Worm (Caenorhabditis elegans) whole organism, L2 larva: ENCODE measurements around the gene pgph-1.

ENCODE experiments used
- ama-1 ChIP-seq: fragments of 150-350 bp; optimal IDR thresholded peaks from 2 replicates; lab custom pipeline; 2018; ENCODE audit warnings: inconsistent platforms
- ceh-16 ChIP-seq: fragments of 150-350 bp; optimal IDR thresholded peaks from 2 replicates; lab custom pipeline; 2014; ENCODE audit warnings: missing biosample characterization, missing genetic modification characterization
- ceh-82 ChIP-seq: fragments of 150-350 bp; optimal IDR thresholded peaks from 2 replicates; lab custom pipeline; 2014; ENCODE audit warnings: missing biosample characterization, missing genetic modification characterization
- nhr-12 ChIP-seq: fragments of 150-350 bp; optimal IDR thresholded peaks from 2 replicates; lab custom pipeline; 2014; ENCODE audit warnings: missing biosample characterization, missing genetic modification characterization
- nhr-237 ChIP-seq: fragments of 150-350 bp; optimal IDR thresholded peaks from 2 replicates; lab custom pipeline; 2014; ENCODE audit warnings: missing biosample characterization, missing genetic modification characterization
- nhr-6 ChIP-seq: fragments of 150-350 bp; optimal IDR thresholded peaks from 2 replicates; lab custom pipeline; 2014; ENCODE audit warnings: missing biosample characterization, missing genetic modification characterization
- nhr-77 ChIP-seq: fragments of 150-350 bp; optimal IDR thresholded peaks from 2 replicates; lab custom pipeline; 2014; ENCODE audit warnings: missing biosample characterization, missing genetic modification characterization
- sma-9 ChIP-seq, 2 experiments: fragments of 150-350 bp in 1 of 2; sonication (generic microtip) in 1 of 2; optimal IDR thresholded peaks; 2 replicates each; lab custom pipeline; 2014 to 2016; ENCODE audit warnings: missing genetic modification characterization in 2 of 2, mild to moderate bottlenecking in 1 of 2, missing biosample characterization in 1 of 2, missing compliant biosample characterization in 1 of 2, missing genetic modification reagents in 1 of 2, moderate library complexity in 1 of 2
- ztf-11 ChIP-seq: sonication (generic microtip); optimal IDR thresholded peaks from 2 replicates; lab custom pipeline; 2017; ENCODE audit warnings: missing biosample characterization, missing genetic modification characterization
- ztf-4 ChIP-seq: fragments of 150-350 bp; optimal IDR thresholded peaks from 2 replicates; lab custom pipeline; 2014; ENCODE audit warnings: missing biosample characterization, missing genetic modification characterization

DNA sequence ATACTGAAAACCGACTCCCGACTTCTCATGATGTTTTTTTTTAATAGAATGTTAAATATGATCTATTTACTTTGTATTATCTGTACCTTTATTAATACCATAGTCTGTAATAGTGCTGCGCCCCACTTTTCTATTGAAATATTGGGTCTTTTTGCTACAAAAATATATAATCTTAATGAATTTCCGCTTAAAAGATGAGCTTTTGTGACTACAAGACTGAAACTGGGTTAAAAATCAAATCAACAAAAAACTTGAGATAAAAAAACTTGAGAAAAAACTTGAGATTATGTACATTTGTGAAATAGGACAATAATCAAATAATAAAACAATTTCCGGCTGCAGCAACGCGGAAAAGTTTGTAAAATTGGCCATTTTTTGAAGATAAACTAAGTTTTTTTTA lies 22.5 kb downstream of the pgph-1 start, which contains the start of gene K09H11.15:
- TF ChIP-seq nhr-12 (tag; lab: Kevin White, UChicago) (no peak), ama-1 (lab: Kevin White, UChicago) (no peak), nhr-77 (no peak), ztf-11 (no peak), ztf-4 (tag; lab: Kevin White, UChicago) (no peak), ceh-82 (no peak), nhr-6 (tag; lab: Kevin White, UChicago) (no peak), ceh-16 (tag; lab: Kevin White, UChicago) (no peak), sma-9 (GFP tag; optimal IDR thresholded peaks at IDR 0.05; lab: Kevin White, UChicago) (no peak), sma-9 (tag; optimal IDR thresholded peaks at IDR 0.05; lab: Kevin White, UChicago) (no peak), nhr-237 (tag; lab: Kevin White, UChicago) (no peak)
